Worm (Caenorhabditis elegans) whole organism, L4 larva: ENCODE measurements around the gene mrps-18B.
A peak's percentile ranks its signal among the peaks of the same experiment; 100 is the strongest.

Experiments used
- F10B5.3 ChIP-seq: sonication (generic microtip); optimal IDR thresholded peaks from 2 replicates; lab custom pipeline; 2016; ENCODE audit warnings: mild to moderate bottlenecking, missing genetic modification characterization, missing compliant biosample characterization
- F26F4.8 ChIP-seq: fragments of 200-800 bp; sonication (Bioruptor generic); conservative IDR thresholded peaks from 2 replicates; pipeline ENCODE4 v1.3.6; 2022; ENCODE audit warnings: missing genetic modification characterization, missing compliant biosample characterization
- F37D6.2 ChIP-seq: sonication (generic microtip); optimal IDR thresholded peaks from 2 replicates; lab custom pipeline; 2016; ENCODE audit warnings: mild to moderate bottlenecking, missing genetic modification characterization, missing compliant biosample characterization
- F44E2.7 ChIP-seq: fragments of 200-800 bp; sonication (Bioruptor generic); IDR thresholded peaks from 2 replicates; pipeline ENCODE4 v2.1.2; 2022; ENCODE audit warnings: missing genetic modification characterization, missing compliant biosample characterization
- T20F7.1 ChIP-seq: fragments of 200-800 bp; sonication (Bioruptor generic); optimal IDR thresholded peaks from 2 replicates; lab custom pipeline; 2018; ENCODE audit warnings: mild to moderate bottlenecking, missing genetic modification characterization, missing compliant biosample characterization
- Y105C5A.15 ChIP-seq: fragments of 200-800 bp; sonication (Bioruptor generic); IDR thresholded peaks from 2 replicates; pipeline ENCODE4 v1.3.6; 2022; ENCODE audit warnings: missing genetic modification characterization, missing compliant biosample characterization
- Y48G9A.11 ChIP-seq: fragments of 200-800 bp; sonication (Bioruptor generic); IDR thresholded peaks from 2 replicates; pipeline ENCODE4 v1.3.6; 2022; ENCODE audit warnings: missing genetic modification reagents, missing genetic modification characterization, missing compliant biosample characterization
- Y75B8A.6 ChIP-seq: fragments of 200-800 bp; sonication (Bioruptor generic); IDR thresholded peaks from 2 replicates; pipeline ENCODE4 v1.3.6; 2022; ENCODE audit warnings: missing genetic modification reagents, missing genetic modification characterization, missing compliant biosample characterization
- aly-2 ChIP-seq: sonication (generic microtip); optimal IDR thresholded peaks from 2 replicates; lab custom pipeline; 2018; ENCODE audit warnings: missing biosample characterization, missing genetic modification characterization
- ama-1 ChIP-seq: fragments of 150-350 bp; optimal IDR thresholded peaks from 2 replicates; lab custom pipeline; 2014; ENCODE audit warnings: inconsistent platforms, mixed read lengths
- arid-1 ChIP-seq: fragments of 200-800 bp; sonication (Bioruptor generic); conservative IDR thresholded peaks from 2 replicates; pipeline ENCODE4 v1.3.6; 2022; ENCODE audit warnings: missing genetic modification reagents, missing genetic modification characterization, missing compliant biosample characterization
- ceh-44 ChIP-seq: fragments of 200-800 bp; sonication (Bioruptor generic); IDR thresholded peaks from 2 replicates; pipeline ENCODE4 v1.3.6; 2022; ENCODE audit warnings: missing genetic modification reagents, missing genetic modification characterization, missing compliant biosample characterization
- ceh-62 ChIP-seq: sonication (generic microtip); optimal IDR thresholded peaks from 2 replicates; lab custom pipeline; 2017; ENCODE audit warnings: missing biosample characterization, missing genetic modification characterization
- daf-12 ChIP-seq: fragments of 150-350 bp; optimal IDR thresholded peaks from 2 replicates; lab custom pipeline; 2014; ENCODE audit warnings: missing biosample characterization, missing genetic modification reagents, missing genetic modification characterization
- daf-16 ChIP-seq, 3 experiments: sonication (generic microtip); optimal IDR thresholded peaks; 2 replicates each; lab custom pipeline; 2016 to 2017; ENCODE audit warnings: missing genetic modification characterization in 3 of 3, missing genetic modification reagents in 3 of 3, mild to moderate bottlenecking in 2 of 3, missing compliant biosample characterization in 2 of 3, missing biosample characterization in 1 of 3, moderate library complexity in 1 of 3
- daf-8 ChIP-seq: fragments of 200-800 bp; sonication (Bioruptor generic); IDR thresholded peaks from 2 replicates; pipeline ENCODE4 v1.3.6; 2022; ENCODE audit warnings: missing genetic modification characterization, missing compliant biosample characterization
- dmd-6 ChIP-seq: fragments of 200-800 bp; sonication (Bioruptor generic); IDR thresholded peaks from 2 replicates; pipeline ENCODE4 v1.3.6; 2022; ENCODE audit warnings: missing genetic modification reagents, missing genetic modification characterization, missing compliant biosample characterization
- dmd-9 ChIP-seq: fragments of 200-800 bp; sonication (Bioruptor generic); IDR thresholded peaks from 2 replicates; pipeline ENCODE4 v1.3.6; 2022; ENCODE audit warnings: missing genetic modification reagents, missing genetic modification characterization, missing compliant biosample characterization
- dve-1 ChIP-seq: sonication (generic microtip); optimal IDR thresholded peaks from 2 replicates; lab custom pipeline; 2017; ENCODE audit warnings: antibody characterized with exemption, mild to moderate bottlenecking, missing genetic modification characterization, missing compliant biosample characterization; ENCODE audit not compliant: insufficient read depth
- egl-43 ChIP-seq: fragments of 200-800 bp; sonication (Bioruptor generic); IDR thresholded peaks from 2 replicates; pipeline ENCODE4 v1.3.6; 2022; ENCODE audit warnings: missing genetic modification reagents, missing genetic modification characterization, missing compliant biosample characterization
- fos-1 ChIP-seq: fragments of 150-350 bp; optimal IDR thresholded peaks from 2 replicates; lab custom pipeline; 2014; ENCODE audit warnings: missing biosample characterization, missing genetic modification characterization
- gei-8 ChIP-seq: fragments of 200-800 bp; sonication (Bioruptor generic); optimal IDR thresholded peaks from 2 replicates; lab custom pipeline; 2018; ENCODE audit warnings: mild to moderate bottlenecking, missing genetic modification characterization, missing compliant biosample characterization
- hlh-11 ChIP-seq: fragments of 200-800 bp; sonication (Bioruptor generic); optimal IDR thresholded peaks from 2 replicates; lab custom pipeline; 2018; ENCODE audit warnings: mild to moderate bottlenecking, missing genetic modification characterization, missing compliant biosample characterization
- hlh-30 ChIP-seq: sonication (generic microtip); optimal IDR thresholded peaks from 2 replicates; lab custom pipeline; 2017; ENCODE audit warnings: antibody characterized with exemption, mild to moderate bottlenecking, missing genetic modification characterization, missing compliant biosample characterization; ENCODE audit not compliant: insufficient read depth
- lim-7 ChIP-seq: fragments of 200-800 bp; sonication (Bioruptor generic); IDR thresholded peaks from 2 replicates; pipeline ENCODE4 v1.3.6; 2022; ENCODE audit warnings: missing genetic modification characterization, missing compliant biosample characterization
- lin-15B ChIP-seq: fragments of 150-350 bp; sonication (generic microtip); optimal IDR thresholded peaks from 3 replicates; lab custom pipeline; 2014; ENCODE audit warnings: missing biosample characterization, missing genetic modification characterization
- lin-29 ChIP-seq: fragments of 200-800 bp; sonication (Bioruptor generic); IDR thresholded peaks from 2 replicates; pipeline ENCODE4 v1.3.6; 2022; ENCODE audit warnings: missing genetic modification reagents, missing genetic modification characterization, missing compliant biosample characterization
- lin-39 ChIP-seq: fragments of 150-350 bp; optimal IDR thresholded peaks from 2 replicates; lab custom pipeline; 2014; ENCODE audit warnings: missing biosample characterization, missing genetic modification reagents, missing genetic modification characterization
- lsy-2 ChIP-seq, 2 experiments: fragments of 150-350 bp in 1 of 2; sonication (generic microtip) in 1 of 2; optimal IDR thresholded peaks; 2 replicates each; lab custom pipeline; 2014 to 2017; ENCODE audit warnings: missing biosample characterization in 2 of 2, missing genetic modification characterization in 2 of 2
- mdl-1 ChIP-seq, 2 experiments: fragments of 150-350 bp in 1 of 2; sonication (generic microtip) in 1 of 2; optimal IDR thresholded peaks; 2 replicates each; lab custom pipeline; 2014 to 2017; ENCODE audit warnings: missing biosample characterization in 2 of 2, missing genetic modification characterization in 2 of 2
- mdt-29 ChIP-seq: fragments of 200-800 bp; sonication (Bioruptor generic); IDR thresholded peaks from 2 replicates; pipeline ENCODE4 v1.3.6; 2022; ENCODE audit warnings: missing genetic modification reagents, missing genetic modification characterization, missing compliant biosample characterization
- nhr-25 ChIP-seq: sonication (generic microtip); optimal IDR thresholded peaks from 2 replicates; lab custom pipeline; 2017; ENCODE audit warnings: missing genetic modification characterization, mild to moderate bottlenecking, missing compliant biosample characterization, antibody characterized with exemption, moderate library complexity, borderline replicate concordance; ENCODE audit not compliant: insufficient read depth
- nhr-28 ChIP-seq: fragments of 150-350 bp; optimal IDR thresholded peaks from 2 replicates; lab custom pipeline; 2014; ENCODE audit warnings: missing biosample characterization, missing genetic modification characterization
- nhr-48 ChIP-seq: sonication (generic microtip); optimal IDR thresholded peaks from 2 replicates; lab custom pipeline; 2016; ENCODE audit warnings: mild to moderate bottlenecking, missing genetic modification characterization, missing compliant biosample characterization
- nhr-6 ChIP-seq: fragments of 150-350 bp; optimal IDR thresholded peaks from 2 replicates; lab custom pipeline; 2014; ENCODE audit warnings: missing biosample characterization, missing genetic modification characterization
- nhr-77 ChIP-seq: fragments of 150-350 bp; optimal IDR thresholded peaks from 2 replicates; lab custom pipeline; 2014; ENCODE audit warnings: missing biosample characterization, missing genetic modification characterization
- pha-4 ChIP-seq, 2 experiments: fragments of 150-350 bp in 1 of 2; fragments of 200-800 bp in 1 of 2; sonication (Bioruptor generic) in 1 of 2; IDR thresholded peaks in 1 of 2; optimal IDR thresholded peaks in 1 of 2; 2 replicates each; pipeline versions ENCODE4 v1.3.6 to Lab custom; 2014 to 2022; ENCODE audit warnings: missing genetic modification characterization in 2 of 2, missing genetic modification reagents in 2 of 2, missing biosample characterization in 1 of 2, missing compliant biosample characterization in 1 of 2
- php-3 ChIP-seq: fragments of 200-800 bp; sonication (Bioruptor generic); IDR thresholded peaks from 2 replicates; pipeline ENCODE4 v1.3.6; 2022; ENCODE audit warnings: missing genetic modification reagents, missing genetic modification characterization, missing compliant biosample characterization
- sdz-12 ChIP-seq: fragments of 200-800 bp; sonication (Bioruptor generic); optimal IDR thresholded peaks from 2 replicates; lab custom pipeline; 2018; ENCODE audit warnings: mild to moderate bottlenecking, missing genetic modification characterization, missing compliant biosample characterization
- skn-1 ChIP-seq: fragments of 150-350 bp; optimal IDR thresholded peaks from 2 replicates; lab custom pipeline; 2014; ENCODE audit warnings: missing biosample characterization, missing genetic modification characterization
- snpc-1.2 ChIP-seq: fragments of 200-800 bp; sonication (Bioruptor generic); IDR thresholded peaks from 2 replicates; pipeline ENCODE4 v1.3.6; 2022; ENCODE audit warnings: missing genetic modification reagents, missing genetic modification characterization, missing compliant biosample characterization
- spr-1 ChIP-seq: sonication (generic microtip); optimal IDR thresholded peaks from 2 replicates; lab custom pipeline; 2016; ENCODE audit warnings: mild to moderate bottlenecking, missing genetic modification characterization, missing compliant biosample characterization
- spr-3 ChIP-seq: fragments of 200-800 bp; sonication (Bioruptor generic); optimal IDR thresholded peaks from 2 replicates; lab custom pipeline; 2018; ENCODE audit warnings: mild to moderate bottlenecking, missing genetic modification characterization, missing compliant biosample characterization
- tag-97 ChIP-seq: fragments of 200-800 bp; sonication (Bioruptor generic); IDR thresholded peaks from 2 replicates; pipeline ENCODE4 v1.3.6; 2022; ENCODE audit warnings: missing genetic modification characterization, missing compliant biosample characterization
- unc-130 ChIP-seq: sonication (generic microtip); optimal IDR thresholded peaks from 2 replicates; lab custom pipeline; 2016; ENCODE audit warnings: missing genetic modification reagents, missing genetic modification characterization, missing compliant biosample characterization
- unc-39 ChIP-seq: sonication (generic microtip); optimal IDR thresholded peaks from 2 replicates; lab custom pipeline; 2017; ENCODE audit warnings: missing biosample characterization, missing genetic modification characterization
- vab-7 ChIP-seq: fragments of 200-800 bp; sonication (Bioruptor generic); IDR thresholded peaks from 2 replicates; pipeline ENCODE4 v1.3.6; 2022; ENCODE audit warnings: missing genetic modification reagents, missing genetic modification characterization, missing compliant biosample characterization
- zip-11 ChIP-seq: fragments of 200-800 bp; sonication (Bioruptor generic); IDR thresholded peaks from 2 replicates; pipeline ENCODE4 v1.3.6; 2022; ENCODE audit warnings: missing genetic modification characterization, missing compliant biosample characterization
- zip-2 ChIP-seq: fragments of 150-350 bp; optimal IDR thresholded peaks from 2 replicates; lab custom pipeline; 2014; ENCODE audit warnings: missing biosample characterization, missing genetic modification characterization
- ztf-11 ChIP-seq: fragments of 150-350 bp; optimal IDR thresholded peaks from 2 replicates; lab custom pipeline; 2014; ENCODE audit warnings: missing biosample characterization, missing genetic modification characterization

Gene mrps-18B

DNA sequence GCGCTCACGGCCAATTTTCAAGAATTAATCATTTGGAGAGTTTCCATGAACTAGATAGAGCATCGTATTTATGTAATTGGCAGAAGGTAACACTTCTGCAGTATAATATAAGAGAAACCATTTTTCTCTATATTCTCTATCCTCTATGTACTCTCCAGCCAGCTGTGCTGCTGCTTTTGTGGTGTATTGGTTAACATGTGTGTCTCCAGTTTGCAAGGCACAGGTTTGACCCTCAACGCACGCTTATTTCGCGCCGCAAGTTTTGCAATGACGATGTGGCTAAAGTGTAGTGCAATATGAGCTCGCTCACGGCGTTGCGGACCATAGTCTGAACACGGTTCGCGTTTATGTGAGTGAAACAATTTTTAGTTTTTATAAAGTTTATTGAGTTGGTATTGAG lies 21.5 kb downstream of the mrps-18B start:
- TF ChIP-seq lin-29 (GFP tag; lab: Robert Waterston, UW) = 0 out of 2 replicates have a peak, but pooled peaks have one; percentile 29
- TF ChIP-seq gei-8 = peak; percentile 84
- TF ChIP-seq zip-11 (GFP tag; lab: Robert Waterston, UW) = peak; percentile 83
- TF ChIP-seq dmd-6 (GFP tag; lab: Robert Waterston, UW) = no peak
- TF ChIP-seq spr-3 (GFP tag; lab: Kevin White, UChicago) = peak; percentile 79
- TF ChIP-seq tag-97 (GFP tag; lab: Robert Waterston, UW) = 0 out of 2 replicates have a peak, but pooled peaks have one; percentile 61
- TF ChIP-seq nhr-25 (tag; lab: Kevin White, UChicago) = no peak
- TF ChIP-seq Y48G9A.11 = no peak
- TF ChIP-seq lin-39 = no peak
- TF ChIP-seq php-3 (GFP tag; lab: Robert Waterston, UW) = no peak; the same call in 1 of the 2 replicates
- TF ChIP-seq dve-1 (tag; lab: Kevin White, UChicago) = no peak
- TF ChIP-seq daf-16 (GFP tag; optimal IDR thresholded peaks at IDR 0.05; lab: Kevin White, UChicago) = peak; percentile 54 to 86
- peak; percentile 77 for TF ChIP-seq daf-16 (tag; optimal IDR thresholded peaks at IDR 0.05; lab: Kevin White, UChicago)
- TF ChIP-seq Y105C5A.15 (GFP tag; lab: Robert Waterston, UW) = no peak; the same call in 1 of the 2 replicates
- TF ChIP-seq ama-1 (lab: Kevin White, UChicago) = no peak
- TF ChIP-seq T20F7.1 (GFP tag; lab: Kevin White, UChicago) = peak; percentile 69
- peak; percentile 85 for TF ChIP-seq spr-1 (tag; lab: Kevin White, UChicago)
- no peak for TF ChIP-seq unc-39 (tag; lab: Kevin White, UChicago)
- no peak; the same call in 1 of the 2 replicates for TF ChIP-seq F44E2.7
- TF ChIP-seq nhr-28 = peak; percentile 54
- no peak for TF ChIP-seq ztf-11 (tag; lab: Kevin White, UChicago)
- TF ChIP-seq dmd-9 = 0 out of 2 replicates have a peak, but pooled peaks have one; percentile 66
- TF ChIP-seq ceh-62 (tag; lab: Kevin White, UChicago) = no peak
- peak; percentile 21 for TF ChIP-seq F37D6.2 (tag; lab: Kevin White, UChicago)
- TF ChIP-seq F26F4.8 = peak; percentile 91
- TF ChIP-seq nhr-77 (tag; lab: Kevin White, UChicago) = peak; percentile 13
- peak; percentile 95 for TF ChIP-seq pha-4 (GFP tag; IDR thresholded peaks at IDR 0.05; lab: Robert Waterston, UW)
- no peak for TF ChIP-seq pha-4 (tag; optimal IDR thresholded peaks at IDR 0.05; lab: Kevin White, UChicago)
- peak; percentile 15 for TF ChIP-seq aly-2
- no peak for TF ChIP-seq egl-43 (GFP tag; lab: Robert Waterston, UW)
- peak; percentile 47 for TF ChIP-seq unc-130 (GFP tag; lab: Kevin White, UChicago)
- TF ChIP-seq F10B5.3 (tag; lab: Kevin White, UChicago) = no peak
- TF ChIP-seq lim-7 (GFP tag; lab: Robert Waterston, UW) = peak; percentile 98
- no peak for TF ChIP-seq lin-15B
- peak; percentile 91 for TF ChIP-seq arid-1 (GFP tag; lab: Robert Waterston, UW)
- peak; percentile 61 for TF ChIP-seq sdz-12
- TF ChIP-seq nhr-6 (tag; lab: Kevin White, UChicago) = peak; percentile 84
- TF ChIP-seq vab-7 (GFP tag; lab: Robert Waterston, UW) = no peak; the same call in none of the 2 replicates
- TF ChIP-seq mdl-1 (tag; optimal IDR thresholded peaks at IDR 0.05; lab: Kevin White, UChicago) = peak in 1 of 2 experiments; percentile 52
- no peak for TF ChIP-seq lsy-2 (tag; optimal IDR thresholded peaks at IDR 0.05; lab: Kevin White, UChicago)
- TF ChIP-seq snpc-1.2 (GFP tag; lab: Robert Waterston, UW) = no peak; the same call in 1 of the 2 replicates
- TF ChIP-seq daf-8 (GFP tag; lab: Robert Waterston, UW) = no peak
- TF ChIP-seq ceh-44 = peak; percentile 70; the same call in 1 of the 2 replicates
- TF ChIP-seq mdt-29 (GFP tag; lab: Robert Waterston, UW) = no peak; the same call in 1 of the 2 replicates
- TF ChIP-seq zip-2 (tag; lab: Kevin White, UChicago) = no peak
- peak; percentile 61; the same call in 1 of the 2 replicates for TF ChIP-seq Y75B8A.6
- TF ChIP-seq nhr-48 (tag; lab: Kevin White, UChicago) = peak; percentile 54
- peak; percentile 74 for TF ChIP-seq hlh-30 (tag; lab: Kevin White, UChicago)
- peak; percentile 72 for TF ChIP-seq hlh-11 (tag; lab: Kevin White, UChicago)
- no peak for TF ChIP-seq skn-1
- TF ChIP-seq daf-12 (tag; lab: Kevin White, UChicago) = no peak
- TF ChIP-seq fos-1 = no peak
